Worm (Caenorhabditis elegans): ENCODE data around the gene srsx-35.

- TF ChIP-seq nhr-23 (tag; optimal IDR thresholded peaks at IDR 0.05) (no peak), nhr-10 (tag; optimal IDR thresholded peaks at IDR 0.05) (no peak), fos-1 (tag; optimal IDR thresholded peaks at IDR 0.05) (no peak), F13H6.1 (tag; optimal IDR thresholded peaks at IDR 0.05) (no peak)
Observed at ce11 chrV:20655174-20655573, 26.0 kb upstream of the srsx-35 start.

All from whole organism, L2 larva.